Fruit fly (Drosophila melanogaster): Measurements from ENCODE around the gene CG13308.

The CG13308 gene

DNA sequence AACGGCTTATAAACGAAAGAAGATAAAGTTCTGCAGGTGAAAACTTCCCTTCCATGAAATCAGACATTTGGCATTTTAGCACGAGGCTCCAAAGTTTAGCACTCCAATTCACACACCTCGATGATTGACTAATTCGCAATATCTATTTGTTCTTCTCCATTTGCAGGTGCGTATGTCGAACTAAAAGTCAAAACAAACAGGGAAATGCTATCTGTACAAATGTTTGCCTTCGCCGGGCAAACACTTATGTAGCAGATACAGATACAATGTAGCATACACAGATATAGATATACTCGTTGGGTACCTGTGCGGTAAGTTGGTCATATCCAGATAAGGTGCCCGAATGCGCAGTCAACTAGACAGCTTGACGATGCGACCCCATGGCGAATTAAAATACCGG lies 26.5 kb downstream of the CG13308 start (continued):
- no peak for TF ChIP-seq CG11560 (tag; IDR thresholded peaks at IDR 0.05)
- no peak for TF ChIP-seq YL-1 (GFP tag; optimal IDR thresholded peaks at IDR 0.05)
- TF ChIP-seq br (optimal IDR thresholded peaks at IDR 0.05), result no peak
- no peak for TF ChIP-seq fu2 (GFP tag; optimal IDR thresholded peaks at IDR 0.05)
- no peak for TF ChIP-seq ttk (GFP tag; IDR thresholded peaks at IDR 0.05)
- no peak for TF ChIP-seq CG32772 (GFP tag; IDR thresholded peaks at IDR 0.05)
- no peak for TF ChIP-seq ranshi (GFP tag; IDR thresholded peaks at IDR 0.05)
- no peak for TF ChIP-seq Atf6 (GFP tag; IDR thresholded peaks at IDR 0.05)
- no peak for TF ChIP-seq Dip3 (GFP tag; optimal IDR thresholded peaks at IDR 0.05)
- TF ChIP-seq sob (GFP tag; IDR thresholded peaks at IDR 0.05), result no peak
- TF ChIP-seq zfh2 (GFP tag; optimal IDR thresholded peaks at IDR 0.05), result no peak
- TF ChIP-seq ssp (GFP tag; IDR thresholded peaks at IDR 0.05), result no peak
- TF ChIP-seq scrt (GFP tag; optimal IDR thresholded peaks at IDR 0.05), result no peak
- no peak for TF ChIP-seq hbn (GFP tag; IDR thresholded peaks at IDR 0.05; ENCODE audit: partially characterized antibody)
- TF ChIP-seq pho (GFP tag; optimal IDR thresholded peaks at IDR 0.05), result no peak
- TF ChIP-seq Taf1 (GFP tag; IDR thresholded peaks at IDR 0.05), result no peak
- TF ChIP-seq Scr (GFP tag; IDR thresholded peaks at IDR 0.05; ENCODE audit: partially characterized antibody), result no peak
- TF ChIP-seq CG2116 (GFP tag; optimal IDR thresholded peaks at IDR 0.05), result no peak
- TF ChIP-seq Atf-2 (GFP tag; optimal IDR thresholded peaks at IDR 0.05), result no peak
- TF ChIP-seq unpg (GFP tag; optimal IDR thresholded peaks at IDR 0.05), result peak; percentile 15
- TF ChIP-seq nau (GFP tag; optimal IDR thresholded peaks at IDR 0.05), result peak; percentile 39
- TF ChIP-seq CG1602 (GFP tag; optimal IDR thresholded peaks at IDR 0.05), result no peak
- TF ChIP-seq Sry-δ (GFP tag; optimal IDR thresholded peaks at IDR 0.05), result no peak
- TF ChIP-seq danr (GFP tag; IDR thresholded peaks at IDR 0.05), result no peak
- TF ChIP-seq ac (GFP tag; optimal IDR thresholded peaks at IDR 0.05), result peak; percentile 37
- TF ChIP-seq hth (optimal IDR thresholded peaks at IDR 0.05), result no peak
- no peak for TF ChIP-seq sim (GFP tag; IDR thresholded peaks at IDR 0.05)
- TF ChIP-seq Lim3 (GFP tag; IDR thresholded peaks at IDR 0.05), result no peak
- no peak for TF ChIP-seq sima (GFP tag; optimal IDR thresholded peaks at IDR 0.05)
- TF ChIP-seq CG10321 (GFP tag; IDR thresholded peaks at IDR 0.05), result no peak
- TF ChIP-seq cad (GFP tag; optimal IDR thresholded peaks at IDR 0.05), result no peak
- TF ChIP-seq cas (GFP tag; IDR thresholded peaks at IDR 0.05), result no peak
- no peak for TF ChIP-seq Dp (GFP tag; optimal IDR thresholded peaks at IDR 0.05)
- no peak for TF ChIP-seq mld (GFP tag; IDR thresholded peaks at IDR 0.05; ENCODE audit: partially characterized antibody)
- no peak for TF ChIP-seq HLH54F (GFP tag; optimal IDR thresholded peaks at IDR 0.05)
- TF ChIP-seq Poxn (GFP tag; IDR thresholded peaks at IDR 0.05), result no peak
- TF ChIP-seq Bdp1 (GFP tag; optimal IDR thresholded peaks at IDR 0.05), result no peak
- no peak for TF ChIP-seq CG32767 (GFP tag; IDR thresholded peaks at IDR 0.05)
- TF ChIP-seq Sin3A (optimal IDR thresholded peaks at IDR 0.05), result no peak
- TF ChIP-seq Dfd (GFP tag; optimal IDR thresholded peaks at IDR 0.05), result no peak
- TF ChIP-seq CG7963 (GFP tag; IDR thresholded peaks at IDR 0.05; ENCODE audit: partially characterized antibody), result no peak
- TF ChIP-seq pum (GFP tag; optimal IDR thresholded peaks at IDR 0.05), result no peak
- TF ChIP-seq her (GFP tag; optimal IDR thresholded peaks at IDR 0.05), result no peak
- no peak for TF ChIP-seq CG18764 (GFP tag; optimal IDR thresholded peaks at IDR 0.05)
- TF ChIP-seq Atf3 (GFP tag; optimal IDR thresholded peaks at IDR 0.05), result no peak
- TF ChIP-seq CG3163 (GFP tag; optimal IDR thresholded peaks at IDR 0.05), result no peak
- TF ChIP-seq Usf (GFP tag; optimal IDR thresholded peaks at IDR 0.05), result no peak
- TF ChIP-seq NfI (GFP tag; optimal IDR thresholded peaks at IDR 0.05), result no peak
- no peak for TF ChIP-seq slbo (GFP tag; IDR thresholded peaks at IDR 0.05)
- peak; percentile 46 for TF ChIP-seq caup (GFP tag; optimal IDR thresholded peaks at IDR 0.05; ENCODE audit: severe bottlenecking)
- no peak for TF ChIP-seq CG3995 (GFP tag; optimal IDR thresholded peaks at IDR 0.05)
- TF ChIP-seq Mes4 (GFP tag; optimal IDR thresholded peaks at IDR 0.05), result no peak
- TF ChIP-seq hkb (optimal IDR thresholded peaks at IDR 0.05), result no peak
- peak; percentile 45; the same call in 1 of the 2 replicates for TF ChIP-seq hkb (GFP tag; IDR thresholded peaks at IDR 0.05)
- no peak for TF ChIP-seq pb (GFP tag; optimal IDR thresholded peaks at IDR 0.05)
